Worm (Caenorhabditis elegans) whole organism, L1 larva: ENCODE results near the gene fbxb-102.

ENCODE experiments used
- aly-2 ChIP-seq: fragments of 150-350 bp; optimal IDR thresholded peaks from 2 replicates; lab custom pipeline; 2014; ENCODE audit warnings: missing biosample characterization, missing genetic modification characterization
- ama-1 ChIP-seq: fragments of 150-350 bp; optimal IDR thresholded peaks from 2 replicates; lab custom pipeline; 2014
- blmp-1 ChIP-seq: fragments of 150-350 bp; optimal IDR thresholded peaks from 2 replicates; lab custom pipeline; 2014; ENCODE audit warnings: missing biosample characterization, missing genetic modification characterization
- hpl-2 ChIP-seq: fragments of 150-350 bp; optimal IDR thresholded peaks from 2 replicates; lab custom pipeline; 2014; ENCODE audit warnings: missing biosample characterization, missing genetic modification reagents, missing genetic modification characterization
- lir-3 ChIP-seq: sonication (generic microtip); optimal IDR thresholded peaks from 2 replicates; lab custom pipeline; 2016; ENCODE audit warnings: mild to moderate bottlenecking, missing genetic modification characterization, moderate library complexity, missing compliant biosample characterization; ENCODE audit not compliant: poor library complexity
- nhr-11 ChIP-seq: fragments of 150-350 bp; optimal IDR thresholded peaks from 2 replicates; lab custom pipeline; 2014; ENCODE audit warnings: missing biosample characterization, missing genetic modification characterization
- snpc-4 ChIP-seq: fragments of 150-350 bp; optimal IDR thresholded peaks from 2 replicates; lab custom pipeline; 2014; ENCODE audit warnings: missing biosample characterization, missing genetic modification characterization
- unc-62 ChIP-seq: fragments of 150-350 bp; optimal IDR thresholded peaks from 2 replicates; lab custom pipeline; 2014; ENCODE audit warnings: missing biosample characterization, missing genetic modification reagents, missing genetic modification characterization
- zag-1 ChIP-seq: fragments of 150-350 bp; optimal IDR thresholded peaks from 2 replicates; lab custom pipeline; 2014; ENCODE audit warnings: missing biosample characterization, missing genetic modification characterization

DNA sequence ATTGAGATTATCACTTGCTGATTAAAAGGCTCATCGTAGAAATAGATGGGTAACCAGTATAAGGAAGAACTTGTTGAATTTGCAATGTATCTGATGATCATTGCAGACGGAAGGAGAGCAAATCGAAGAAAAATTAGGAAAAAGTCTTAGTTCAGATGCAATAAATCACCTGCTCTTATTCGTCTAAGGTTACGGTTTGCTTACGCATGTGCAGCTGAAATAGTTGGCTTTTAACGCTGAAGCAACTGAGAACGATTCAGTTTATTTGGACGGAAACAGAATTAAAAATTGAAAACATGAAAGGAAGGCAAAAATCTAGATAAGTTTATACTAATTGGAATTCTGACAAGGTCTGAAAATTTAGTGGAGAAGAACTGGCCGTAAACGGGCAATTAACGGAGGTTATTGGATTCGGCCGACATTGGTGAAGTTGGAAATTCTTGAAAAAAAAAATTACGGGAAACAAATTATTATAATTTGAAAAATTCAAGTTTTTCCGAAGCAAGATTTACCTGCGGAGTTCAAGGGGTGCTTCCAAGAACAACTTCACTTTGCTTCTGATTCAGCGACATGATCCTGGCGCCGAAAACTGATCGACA lies 29.9 kb upstream of the fbxb-102 start, which contains the start of the genes sre-35 and sre-33:
- TF ChIP-seq aly-2 (no peak), blmp-1 (tag; lab: Kevin White, UChicago) (no peak), nhr-11 (tag; lab: Kevin White, UChicago) (no peak), snpc-4 (tag; lab: Kevin White, UChicago) (no peak), unc-62 (GFP tag; lab: Kevin White, UChicago) (no peak), ama-1 (lab: Kevin White, UChicago) (no peak), hpl-2 (GFP tag; lab: Kevin White, UChicago) (no peak), zag-1 (tag; lab: Kevin White, UChicago) (no peak), lir-3 (tag; lab: Kevin White, UChicago) (no peak)
